Worm (Caenorhabditis elegans) whole organism, L3 larva: ENCODE results near the gene Y43F8B.18.

Experiments used
- R02D3.7 ChIP-seq: fragments of 150-350 bp; optimal IDR thresholded peaks from 2 replicates; lab custom pipeline; 2014; ENCODE audit warnings: missing biosample characterization, missing genetic modification characterization
- ZK546.5 ChIP-seq: sonication (generic microtip); optimal IDR thresholded peaks from 2 replicates; lab custom pipeline; 2017; ENCODE audit warnings: missing biosample characterization, missing genetic modification characterization
- aly-2 ChIP-seq: fragments of 150-350 bp; optimal IDR thresholded peaks from 2 replicates; lab custom pipeline; 2014; ENCODE audit warnings: missing biosample characterization, missing genetic modification characterization
- ama-1 ChIP-seq: fragments of 150-350 bp; optimal IDR thresholded peaks from 2 replicates; lab custom pipeline; 2018
- ceh-16 ChIP-seq: sonication (generic microtip); optimal IDR thresholded peaks from 2 replicates; lab custom pipeline; 2017; ENCODE audit warnings: missing biosample characterization, missing genetic modification characterization
- ceh-28 ChIP-seq: fragments of 150-350 bp; optimal IDR thresholded peaks from 2 replicates; lab custom pipeline; 2014; ENCODE audit warnings: missing biosample characterization, missing genetic modification reagents, missing genetic modification characterization
- ceh-82 ChIP-seq: fragments of 150-350 bp; optimal IDR thresholded peaks from 2 replicates; lab custom pipeline; 2014; ENCODE audit warnings: missing biosample characterization, missing genetic modification characterization
- ceh-9 ChIP-seq: sonication (generic microtip); optimal IDR thresholded peaks from 2 replicates; lab custom pipeline; 2018; ENCODE audit warnings: missing biosample characterization, missing genetic modification characterization
- daf-12 ChIP-seq: fragments of 150-350 bp; optimal IDR thresholded peaks from 2 replicates; lab custom pipeline; 2014; ENCODE audit warnings: missing biosample characterization, missing genetic modification reagents, missing genetic modification characterization
- egl-27 ChIP-seq: sonication (generic microtip); optimal IDR thresholded peaks from 4 replicates; lab custom pipeline; 2017; ENCODE audit warnings: missing biosample characterization, missing genetic modification reagents, missing genetic modification characterization
- egl-5 ChIP-seq: fragments of 150-350 bp; optimal IDR thresholded peaks from 2 replicates; lab custom pipeline; 2017; ENCODE audit warnings: missing biosample characterization, missing genetic modification reagents, missing genetic modification characterization, inconsistent platforms
- elt-1 ChIP-seq: fragments of 150-350 bp; optimal IDR thresholded peaks from 2 replicates; lab custom pipeline; 2014; ENCODE audit warnings: missing biosample characterization, missing genetic modification characterization
- elt-2 ChIP-seq: sonication (generic microtip); optimal IDR thresholded peaks from 2 replicates; lab custom pipeline; 2016; ENCODE audit warnings: missing genetic modification reagents, mild to moderate bottlenecking, missing genetic modification characterization, missing compliant biosample characterization
- elt-3 ChIP-seq, 3 experiments: fragments of 150-350 bp in 1 of 3; sonication (generic microtip) in 2 of 3; optimal IDR thresholded peaks; 2 replicates in 2 of 3; 4 replicates in 1 of 3; lab custom pipeline; 2014 to 2017; ENCODE audit warnings: missing biosample characterization in 3 of 3, missing genetic modification characterization in 3 of 3
- eor-1 ChIP-seq, 2 experiments: fragments of 150-350 bp; optimal IDR thresholded peaks; 2 replicates each; lab custom pipeline; 2014 to 2018; ENCODE audit warnings: missing biosample characterization in 2 of 2, missing genetic modification characterization in 2 of 2
- fkh-10 ChIP-seq: sonication (generic microtip); optimal IDR thresholded peaks from 2 replicates; lab custom pipeline; 2017; ENCODE audit warnings: missing biosample characterization, missing genetic modification reagents, missing genetic modification characterization
- fkh-2 ChIP-seq: fragments of 150-350 bp; optimal IDR thresholded peaks from 2 replicates; lab custom pipeline; 2014; ENCODE audit warnings: missing biosample characterization, missing genetic modification reagents, missing genetic modification characterization
- fos-1 ChIP-seq: fragments of 150-350 bp; optimal IDR thresholded peaks from 2 replicates; lab custom pipeline; 2014; ENCODE audit warnings: missing biosample characterization, missing genetic modification characterization
- hmg-11 ChIP-seq: sonication (generic microtip); optimal IDR thresholded peaks from 2 replicates; lab custom pipeline; 2016; ENCODE audit warnings: missing genetic modification characterization, missing compliant biosample characterization
- jun-1 ChIP-seq: fragments of 150-350 bp; optimal IDR thresholded peaks from 2 replicates; lab custom pipeline; 2014; ENCODE audit warnings: missing biosample characterization, missing genetic modification reagents, missing genetic modification characterization
- lin-15B ChIP-seq: fragments of 150-350 bp; optimal IDR thresholded peaks from 2 replicates; lab custom pipeline; 2014; ENCODE audit warnings: missing biosample characterization, missing genetic modification characterization
- lin-39 ChIP-seq: fragments of 150-350 bp; optimal IDR thresholded peaks from 2 replicates; lab custom pipeline; 2018; ENCODE audit warnings: missing biosample characterization, missing genetic modification reagents, missing genetic modification characterization
- lsy-12 ChIP-seq: sonication (generic microtip); optimal IDR thresholded peaks from 2 replicates; lab custom pipeline; 2016; ENCODE audit warnings: mild to moderate bottlenecking, missing genetic modification characterization, missing compliant biosample characterization
- mdl-1 ChIP-seq: fragments of 150-350 bp; optimal IDR thresholded peaks from 2 replicates; lab custom pipeline; 2014; ENCODE audit warnings: missing biosample characterization, missing genetic modification characterization
- mml-1 ChIP-seq: fragments of 150-350 bp; sonication (generic microtip); optimal IDR thresholded peaks from 3 replicates; lab custom pipeline; 2014; ENCODE audit warnings: missing biosample characterization, missing genetic modification characterization
- nfya-1 ChIP-seq: sonication (generic microtip); optimal IDR thresholded peaks from 2 replicates; lab custom pipeline; 2017; ENCODE audit warnings: missing genetic modification characterization, mild to moderate bottlenecking, missing compliant biosample characterization, antibody characterized with exemption, moderate library complexity; ENCODE audit not compliant: insufficient read depth
- nhr-11 ChIP-seq: fragments of 150-350 bp; optimal IDR thresholded peaks from 2 replicates; lab custom pipeline; 2014; ENCODE audit warnings: missing biosample characterization, missing genetic modification characterization
- nhr-12 ChIP-seq: fragments of 150-350 bp; optimal IDR thresholded peaks from 2 replicates; lab custom pipeline; 2014; ENCODE audit warnings: missing biosample characterization, missing genetic modification characterization
- nhr-23 ChIP-seq: fragments of 150-350 bp; optimal IDR thresholded peaks from 2 replicates; lab custom pipeline; 2014; ENCODE audit warnings: missing biosample characterization, missing genetic modification reagents, missing genetic modification characterization
- nhr-237 ChIP-seq: fragments of 150-350 bp; optimal IDR thresholded peaks from 2 replicates; lab custom pipeline; 2014; ENCODE audit warnings: missing biosample characterization, missing genetic modification characterization
- nhr-25 ChIP-seq: sonication (generic microtip); optimal IDR thresholded peaks from 2 replicates; lab custom pipeline; 2017; ENCODE audit warnings: missing biosample characterization, missing genetic modification characterization
- nhr-28 ChIP-seq: fragments of 150-350 bp; optimal IDR thresholded peaks from 2 replicates; lab custom pipeline; 2014; ENCODE audit warnings: missing biosample characterization, missing genetic modification characterization
- nhr-43 ChIP-seq: sonication (generic microtip); optimal IDR thresholded peaks from 2 replicates; lab custom pipeline; 2016; ENCODE audit warnings: mild to moderate bottlenecking, missing genetic modification characterization, missing compliant biosample characterization; ENCODE audit not compliant: poor library complexity, severe bottlenecking
- nhr-67 ChIP-seq: fragments of 150-350 bp; optimal IDR thresholded peaks from 2 replicates; lab custom pipeline; 2014; ENCODE audit warnings: missing biosample characterization, missing genetic modification characterization
- nhr-76 ChIP-seq: fragments of 150-350 bp; sonication (generic microtip); optimal IDR thresholded peaks from 5 replicates; lab custom pipeline; 2014; ENCODE audit warnings: missing biosample characterization, missing genetic modification characterization
- nhr-77 ChIP-seq: fragments of 150-350 bp; optimal IDR thresholded peaks from 2 replicates; lab custom pipeline; 2014; ENCODE audit warnings: missing biosample characterization, missing genetic modification characterization
- pha-4 ChIP-seq: fragments of 150-350 bp; optimal IDR thresholded peaks from 2 replicates; lab custom pipeline; 2014; ENCODE audit warnings: missing biosample characterization, missing genetic modification reagents, missing genetic modification characterization
- pqm-1 ChIP-seq: fragments of 150-350 bp; optimal IDR thresholded peaks from 2 replicates; lab custom pipeline; 2017; ENCODE audit warnings: missing biosample characterization, missing genetic modification characterization, inconsistent platforms
- sea-2 ChIP-seq: fragments of 150-350 bp; sonication (generic microtip); optimal IDR thresholded peaks from 4 replicates; lab custom pipeline; 2014; ENCODE audit warnings: missing biosample characterization, missing genetic modification reagents, missing genetic modification characterization
- skn-1 ChIP-seq: fragments of 150-350 bp; optimal IDR thresholded peaks from 2 replicates; lab custom pipeline; 2014; ENCODE audit warnings: missing biosample characterization, missing genetic modification characterization
- snpc-4 ChIP-seq: fragments of 150-350 bp; optimal IDR thresholded peaks from 2 replicates; lab custom pipeline; 2014; ENCODE audit warnings: missing biosample characterization, missing genetic modification characterization
- tbx-2 ChIP-seq: sonication (generic microtip); optimal IDR thresholded peaks from 2 replicates; lab custom pipeline; 2016; ENCODE audit warnings: mild to moderate bottlenecking, missing genetic modification characterization, missing compliant biosample characterization
- unc-39 ChIP-seq: sonication (generic microtip); optimal IDR thresholded peaks from 4 replicates; lab custom pipeline; 2017; ENCODE audit warnings: missing biosample characterization, missing genetic modification characterization
- unc-62 ChIP-seq: fragments of 150-350 bp; sonication (generic microtip); optimal IDR thresholded peaks from 4 replicates; lab custom pipeline; 2014; ENCODE audit warnings: missing biosample characterization, missing genetic modification reagents, missing genetic modification characterization
- zag-1 ChIP-seq: fragments of 150-350 bp; optimal IDR thresholded peaks from 2 replicates; lab custom pipeline; 2014; ENCODE audit warnings: missing biosample characterization, missing genetic modification characterization
- ztf-11 ChIP-seq: fragments of 150-350 bp; optimal IDR thresholded peaks from 2 replicates; lab custom pipeline; 2014; ENCODE audit warnings: missing biosample characterization, missing genetic modification characterization
- ztf-4 ChIP-seq: fragments of 150-350 bp; optimal IDR thresholded peaks from 2 replicates; lab custom pipeline; 2014; ENCODE audit warnings: missing biosample characterization, missing genetic modification characterization

Gene Y43F8B.18

ce11 chrV:19521351-19522278, 35.8 kb downstream of the Y43F8B.18 start:
- TF ChIP-seq nfya-1 (peak; percentile 59), nhr-43 (tag; lab: Kevin White, UChicago) (peak; percentile 45), unc-39 (tag; lab: Kevin White, UChicago) (no peak), egl-5 (no peak), nhr-25 (tag; lab: Kevin White, UChicago) (peak; percentile 23), R02D3.7 (tag; lab: Kevin White, UChicago) (no peak), elt-2 (tag; lab: Kevin White, UChicago) (peak; percentile 17), lin-15B (tag; lab: Kevin White, UChicago) (no peak), ama-1 (lab: Kevin White, UChicago) (peak; percentile 59), daf-12 (tag; lab: Kevin White, UChicago) (no peak), lin-39 (tag; lab: Kevin White, UChicago) (peak; percentile 51)

DNA sequence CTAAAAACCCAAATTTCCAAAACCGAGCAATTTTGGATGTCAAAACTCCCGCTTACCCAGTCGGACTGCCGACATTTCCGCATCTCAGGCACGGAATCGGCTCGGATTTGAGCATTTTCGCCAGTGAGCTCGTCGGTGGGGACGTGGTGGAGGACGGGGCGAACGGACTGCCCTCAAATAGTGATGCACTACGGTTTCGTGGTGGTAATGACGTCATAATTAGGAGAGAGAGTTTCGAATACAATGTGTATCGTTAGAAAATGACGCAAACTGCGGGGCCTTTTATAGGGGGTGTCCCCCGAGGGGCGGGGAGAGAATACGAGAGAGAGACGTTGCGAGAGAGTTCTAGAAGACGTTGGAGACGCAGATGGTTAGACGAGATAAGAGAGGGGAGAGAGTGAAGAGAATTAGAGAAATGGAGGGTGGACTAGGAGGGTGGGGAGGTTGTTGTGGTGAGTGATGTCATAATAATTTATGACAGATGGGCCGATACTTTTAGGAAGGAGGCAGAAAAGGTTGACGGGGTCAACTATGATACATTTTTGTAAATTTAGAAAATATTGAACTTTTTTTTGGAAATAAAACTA, 36.9 kb downstream of the Y43F8B.18 start:
- TF ChIP-seq hmg-11 (tag; lab: Kevin White, UChicago): peak; percentile 66
- peak; percentile 91 for TF ChIP-seq nfya-1
- peak; percentile 94 for TF ChIP-seq jun-1 (tag; lab: Kevin White, UChicago)
- TF ChIP-seq nhr-67 (tag; lab: Kevin White, UChicago): no peak
- peak; percentile 27 for TF ChIP-seq sea-2
- peak; percentile 97 for TF ChIP-seq nhr-25 (tag; lab: Kevin White, UChicago)
- peak; percentile 66 for TF ChIP-seq ceh-82 (tag; lab: Kevin White, UChicago)
- TF ChIP-seq unc-62 (GFP tag; lab: Kevin White, UChicago): peak; percentile 86
- peak; percentile 96 for TF ChIP-seq ama-1 (lab: Kevin White, UChicago)
- no peak for TF ChIP-seq nhr-77 (tag; lab: Kevin White, UChicago)
- TF ChIP-seq mdl-1 (tag; lab: Kevin White, UChicago): peak; percentile 83
- TF ChIP-seq pha-4 (tag; lab: Kevin White, UChicago): peak; percentile 49
- peak; percentile 77 for TF ChIP-seq tbx-2 (tag; lab: Kevin White, UChicago)
- no peak for TF ChIP-seq daf-12 (tag; lab: Kevin White, UChicago)
- TF ChIP-seq fkh-2: no peak
- no peak for TF ChIP-seq aly-2
- peak; percentile 70 for TF ChIP-seq skn-1 (tag; lab: Kevin White, UChicago)
- no peak for TF ChIP-seq ceh-16 (tag; lab: Kevin White, UChicago)
- TF ChIP-seq elt-3 (tag; optimal IDR thresholded peaks at IDR 0.05; lab: Kevin White, UChicago): peak in 1 of 3 experiments; percentile 87
- TF ChIP-seq egl-5: peak; percentile 79
- TF ChIP-seq nhr-12 (tag; lab: Kevin White, UChicago): no peak
- TF ChIP-seq unc-39 (tag; lab: Kevin White, UChicago): no peak
- TF ChIP-seq ztf-4 (tag; lab: Kevin White, UChicago): peak; percentile 76
- no peak for TF ChIP-seq nhr-11 (tag; lab: Kevin White, UChicago)
- peak; percentile 83 for TF ChIP-seq nhr-43 (tag; lab: Kevin White, UChicago)
- TF ChIP-seq lin-39 (tag; lab: Kevin White, UChicago): peak; percentile 86
- peak; percentile 56 for TF ChIP-seq elt-1 (tag; lab: Kevin White, UChicago)
- TF ChIP-seq elt-2 (tag; lab: Kevin White, UChicago): peak; percentile 79
- TF ChIP-seq pqm-1 (tag; lab: Kevin White, UChicago): peak; percentile 56
- no peak for TF ChIP-seq nhr-76 (tag; lab: Kevin White, UChicago)
- TF ChIP-seq fkh-10 (GFP tag; lab: Kevin White, UChicago): peak; percentile 7
- TF ChIP-seq ceh-9: no peak
- no peak for TF ChIP-seq nhr-237 (tag; lab: Kevin White, UChicago)
- no peak for TF ChIP-seq ztf-11 (tag; lab: Kevin White, UChicago)
- TF ChIP-seq R02D3.7 (tag; lab: Kevin White, UChicago): peak; percentile 73
- TF ChIP-seq egl-27 (tag; lab: Kevin White, UChicago): peak; percentile 58
- peak; percentile 84 for TF ChIP-seq ceh-28 (tag; lab: Kevin White, UChicago)
- no peak for TF ChIP-seq ZK546.5 (tag; lab: Kevin White, UChicago)
- peak; percentile 26 for TF ChIP-seq fos-1 (tag; lab: Kevin White, UChicago)
- TF ChIP-seq nhr-28 (tag; lab: Kevin White, UChicago): no peak
- peak; percentile 45 for TF ChIP-seq snpc-4 (tag; lab: Kevin White, UChicago)
- peak in 1 of 2 experiments; percentile 67 for TF ChIP-seq eor-1 (tag; optimal IDR thresholded peaks at IDR 0.05; lab: Kevin White, UChicago)
- TF ChIP-seq mml-1 (tag; lab: Kevin White, UChicago): peak; percentile 54
- peak; percentile 41 for TF ChIP-seq lin-15B (tag; lab: Kevin White, UChicago)
- TF ChIP-seq zag-1 (tag; lab: Kevin White, UChicago): peak; percentile 55
- peak; percentile 95 for TF ChIP-seq nhr-23 (tag; lab: Kevin White, UChicago)
- peak; percentile 93 for TF ChIP-seq lsy-12
